Worm (Caenorhabditis elegans) whole organism, young adult: Measurements from ENCODE around the gene coa-7.
"Not testable (repeated sequence)": the region's sequence is repeated elsewhere in the genome, so short reads cannot be mapped to it uniquely, and the experiment has no call there.

Source experiments
- C06A6.2 ChIP-seq: fragments of 200-800 bp; sonication (Bioruptor generic); conservative IDR thresholded peaks from 2 replicates; pipeline ENCODE4 v1.3.6; 2022; ENCODE audit warnings: missing genetic modification characterization, missing compliant biosample characterization
- C17E4.6 ChIP-seq: fragments of 200-800 bp; sonication (Bioruptor generic); IDR thresholded peaks from 2 replicates; pipeline ENCODE4 v1.3.6; 2022; ENCODE audit warnings: missing genetic modification reagents, missing genetic modification characterization, missing compliant biosample characterization
- D2030.7 ChIP-seq: fragments of 200-800 bp; sonication (Bioruptor generic); IDR thresholded peaks from 2 replicates; pipeline ENCODE4 v1.3.6; 2022; ENCODE audit warnings: missing genetic modification reagents, missing genetic modification characterization, missing compliant biosample characterization
- F10E7.11 ChIP-seq: sonication (generic microtip); optimal IDR thresholded peaks from 2 replicates; lab custom pipeline; 2017; ENCODE audit warnings: mild to moderate bottlenecking, missing genetic modification characterization, moderate library complexity, missing compliant biosample characterization
- F22D6.2 ChIP-seq: sonication (generic microtip); optimal IDR thresholded peaks from 2 replicates; lab custom pipeline; 2016; ENCODE audit warnings: mild to moderate bottlenecking, missing genetic modification characterization, missing compliant biosample characterization
- F33H1.4 ChIP-seq: fragments of 200-800 bp; sonication (Bioruptor generic); IDR thresholded peaks from 2 replicates; pipeline ENCODE4 v1.3.6; 2022; ENCODE audit warnings: missing genetic modification reagents, missing genetic modification characterization, missing compliant biosample characterization
- F49E8.2 ChIP-seq: sonication (generic microtip); optimal IDR thresholded peaks from 3 replicates; lab custom pipeline; 2017; ENCODE audit warnings: missing genetic modification characterization, mild to moderate bottlenecking, missing compliant biosample characterization, antibody characterized with exemption, moderate library complexity; ENCODE audit not compliant: insufficient read depth
- F55B11.4 ChIP-seq: sonication (generic microtip); optimal IDR thresholded peaks from 2 replicates; lab custom pipeline; 2016; ENCODE audit warnings: missing compliant biosample characterization, missing genetic modification characterization, borderline replicate concordance; ENCODE audit not compliant: insufficient read depth
- T07F8.4 ChIP-seq: sonication (generic microtip); optimal IDR thresholded peaks from 2 replicates; lab custom pipeline; 2016; ENCODE audit warnings: mild to moderate bottlenecking, missing genetic modification characterization, moderate library complexity, missing compliant biosample characterization
- aptf-3 ChIP-seq: fragments of 200-800 bp; sonication (Bioruptor generic); IDR thresholded peaks from 2 replicates; pipeline ENCODE4 v1.3.6; 2022; ENCODE audit warnings: missing genetic modification characterization, missing compliant biosample characterization
- bed-2 ChIP-seq: fragments of 200-800 bp; sonication (Bioruptor generic); IDR thresholded peaks from 2 replicates; pipeline ENCODE4 v1.3.6; 2022; ENCODE audit warnings: missing genetic modification reagents, missing genetic modification characterization, missing compliant biosample characterization
- ccch-3 ChIP-seq: fragments of 200-800 bp; sonication (Bioruptor generic); optimal IDR thresholded peaks from 2 replicates; lab custom pipeline; 2018; ENCODE audit warnings: mild to moderate bottlenecking, missing genetic modification characterization, missing compliant biosample characterization
- cebp-1 ChIP-seq, 2 experiments: fragments of 200-800 bp in 1 of 2; sonication (Bioruptor generic) in 1 of 2; sonication (generic microtip) in 1 of 2; IDR thresholded peaks in 1 of 2; optimal IDR thresholded peaks in 1 of 2; 2 replicates each; pipeline versions ENCODE4 v1.3.6 to Lab custom; 2017 to 2022; ENCODE audit warnings: missing compliant biosample characterization in 2 of 2, missing genetic modification characterization in 2 of 2, mild to moderate bottlenecking in 1 of 2, missing genetic modification reagents in 1 of 2, moderate library complexity in 1 of 2
- ceh-100 ChIP-seq: fragments of 200-800 bp; sonication (Bioruptor generic); IDR thresholded peaks from 2 replicates; pipeline ENCODE4 v1.3.6; 2022; ENCODE audit warnings: missing genetic modification reagents, missing genetic modification characterization, missing compliant biosample characterization
- ceh-91 ChIP-seq: fragments of 200-800 bp; sonication (Bioruptor generic); IDR thresholded peaks from 2 replicates; pipeline ENCODE4 v1.3.6; 2022; ENCODE audit warnings: missing genetic modification reagents, missing genetic modification characterization, missing compliant biosample characterization
- die-1 ChIP-seq: sonication (generic microtip); optimal IDR thresholded peaks from 2 replicates; lab custom pipeline; 2016; ENCODE audit warnings: missing genotype, mild to moderate bottlenecking, missing genetic modification characterization, missing compliant biosample characterization
- dox-1 ChIP-seq: fragments of 200-800 bp; sonication (Bioruptor generic); IDR thresholded peaks from 2 replicates; pipeline ENCODE4 v1.3.6; 2022; ENCODE audit warnings: missing genetic modification reagents, missing genetic modification characterization, missing compliant biosample characterization
- dpl-1 ChIP-seq: fragments of 150-350 bp; optimal IDR thresholded peaks from 2 replicates; lab custom pipeline; 2014; ENCODE audit warnings: missing biosample characterization, missing genetic modification reagents, missing genetic modification characterization
- efl-1 ChIP-seq: fragments of 150-350 bp; optimal IDR thresholded peaks from 2 replicates; lab custom pipeline; 2014; ENCODE audit warnings: missing biosample characterization, missing genetic modification reagents, missing genetic modification characterization
- egrh-3 ChIP-seq: fragments of 200-800 bp; sonication (Bioruptor generic); IDR thresholded peaks from 2 replicates; pipeline ENCODE4 v1.3.6; 2022; ENCODE audit warnings: missing genetic modification reagents, missing genetic modification characterization, missing compliant biosample characterization
- let-607 ChIP-seq, 2 experiments: fragments of 200-800 bp in 1 of 2; sonication (Bioruptor generic) in 1 of 2; sonication (generic microtip) in 1 of 2; optimal IDR thresholded peaks; 2 replicates each; lab custom pipeline; 2016 to 2018; ENCODE audit warnings: mild to moderate bottlenecking in 2 of 2, missing compliant biosample characterization in 2 of 2, missing genetic modification characterization in 2 of 2, moderate library complexity in 2 of 2, missing genotype in 1 of 2
- lin-26 ChIP-seq: fragments of 200-800 bp; sonication (Bioruptor generic); IDR thresholded peaks from 2 replicates; pipeline ENCODE4 v1.3.6; 2022; ENCODE audit warnings: missing genetic modification reagents, missing genetic modification characterization, missing compliant biosample characterization
- lin-54 ChIP-seq: fragments of 200-800 bp; sonication (Bioruptor generic); optimal IDR thresholded peaks from 2 replicates; lab custom pipeline; 2018; ENCODE audit warnings: mild to moderate bottlenecking, missing genetic modification characterization, missing compliant biosample characterization
- lsl-1 ChIP-seq: fragments of 200-800 bp; sonication (Bioruptor generic); optimal IDR thresholded peaks from 2 replicates; lab custom pipeline; 2018; ENCODE audit warnings: mild to moderate bottlenecking, missing genetic modification characterization, moderate library complexity, missing compliant biosample characterization
- lsy-27 ChIP-seq: sonication (generic microtip); optimal IDR thresholded peaks from 2 replicates; lab custom pipeline; 2017; ENCODE audit warnings: missing genetic modification characterization, mild to moderate bottlenecking, missing compliant biosample characterization, antibody characterized with exemption, missing genotype, borderline replicate concordance; ENCODE audit not compliant: insufficient read depth
- madf-6 ChIP-seq: fragments of 200-800 bp; sonication (Bioruptor generic); IDR thresholded peaks from 2 replicates; pipeline ENCODE4 v1.3.6; 2022; ENCODE audit warnings: missing genetic modification reagents, missing genetic modification characterization, missing compliant biosample characterization
- madf-8 ChIP-seq: fragments of 200-800 bp; sonication (Bioruptor generic); conservative IDR thresholded peaks from 2 replicates; pipeline ENCODE4 v1.3.6; 2022; ENCODE audit warnings: missing genetic modification reagents, missing genetic modification characterization, missing compliant biosample characterization
- mcd-1 ChIP-seq: fragments of 200-800 bp; sonication (Bioruptor generic); IDR thresholded peaks from 2 replicates; pipeline ENCODE4 v1.3.6; 2022; ENCODE audit warnings: missing genetic modification reagents, missing genetic modification characterization, missing compliant biosample characterization
- nhr-80 ChIP-seq: sonication (generic microtip); optimal IDR thresholded peaks from 2 replicates; lab custom pipeline; 2016; ENCODE audit warnings: missing genetic modification characterization, missing compliant biosample characterization
- pbrm-1 ChIP-seq: fragments of 200-800 bp; sonication (Bioruptor generic); IDR thresholded peaks from 2 replicates; pipeline ENCODE4 v1.3.6; 2022; ENCODE audit warnings: missing genetic modification reagents, missing genetic modification characterization, missing compliant biosample characterization
- snpc-3.4 ChIP-seq: sonication (generic microtip); optimal IDR thresholded peaks from 2 replicates; lab custom pipeline; 2017; ENCODE audit warnings: missing genetic modification characterization, mild to moderate bottlenecking, missing compliant biosample characterization, antibody characterized with exemption, moderate library complexity, missing genotype, missing genetic modification reagents
- sptf-2 ChIP-seq: fragments of 200-800 bp; sonication (Bioruptor generic); optimal IDR thresholded peaks from 2 replicates; lab custom pipeline; 2018; ENCODE audit warnings: mild to moderate bottlenecking, missing genetic modification characterization, missing compliant biosample characterization
- unc-62 ChIP-seq: fragments of 150-350 bp; optimal IDR thresholded peaks from 2 replicates; lab custom pipeline; 2014; ENCODE audit warnings: missing biosample characterization, missing genetic modification reagents, missing genetic modification characterization
- xnd-1 ChIP-seq: sonication (generic microtip); optimal IDR thresholded peaks from 2 replicates; lab custom pipeline; 2016; ENCODE audit warnings: missing genotype, missing genetic modification reagents, missing genetic modification characterization, missing compliant biosample characterization
- zfh-2 ChIP-seq: fragments of 200-800 bp; sonication (Bioruptor generic); conservative IDR thresholded peaks from 2 replicates; pipeline ENCODE4 v1.3.6; 2022; ENCODE audit warnings: missing genetic modification reagents, missing genetic modification characterization, missing compliant biosample characterization
- ztf-18 ChIP-seq: sonication (generic microtip); optimal IDR thresholded peaks from 2 replicates; lab custom pipeline; 2016; ENCODE audit warnings: missing genotype, mild to moderate bottlenecking, missing genetic modification characterization, missing compliant biosample characterization
- ztf-28 ChIP-seq: fragments of 200-800 bp; sonication (Bioruptor generic); IDR thresholded peaks from 2 replicates; pipeline ENCODE4 v1.3.6; 2022; ENCODE audit warnings: missing genetic modification reagents, missing genetic modification characterization, missing compliant biosample characterization

The coa-7 gene

DNA sequence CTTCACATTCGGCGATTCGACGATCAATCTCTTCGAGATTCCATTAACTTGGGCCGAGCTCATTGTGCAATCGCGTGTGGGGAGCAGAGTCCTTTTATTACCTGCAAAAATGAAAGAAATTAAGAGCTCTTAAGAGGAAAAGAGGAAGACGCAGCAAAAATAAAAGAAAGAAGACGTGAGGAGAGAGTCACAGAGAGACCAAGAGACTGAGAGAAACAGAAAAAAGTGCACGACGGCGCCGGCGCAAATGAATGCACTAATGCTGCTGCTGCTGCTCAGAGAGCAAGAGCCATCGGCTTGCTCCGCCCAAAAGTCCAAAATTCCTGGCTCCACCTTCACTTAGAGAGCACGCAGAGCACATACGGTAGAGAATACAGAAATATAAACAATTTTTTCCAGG is 49.3 kb upstream of the coa-7 start, which contains the start of gene inos-1:
Gene inos-1, minus strand, starts transcription at position 101 of the 400 bp plus-strand sequence.
- TF ChIP-seq F22D6.2 (no peak), zfh-2 (GFP tag; lab: Robert Waterston, UW) (0 out of 2 replicates have a peak, but pooled peaks have one; percentile 33), aptf-3 (GFP tag; lab: Robert Waterston, UW) (0 out of 2 replicates have a peak, but pooled peaks have one; percentile 28)

DNA sequence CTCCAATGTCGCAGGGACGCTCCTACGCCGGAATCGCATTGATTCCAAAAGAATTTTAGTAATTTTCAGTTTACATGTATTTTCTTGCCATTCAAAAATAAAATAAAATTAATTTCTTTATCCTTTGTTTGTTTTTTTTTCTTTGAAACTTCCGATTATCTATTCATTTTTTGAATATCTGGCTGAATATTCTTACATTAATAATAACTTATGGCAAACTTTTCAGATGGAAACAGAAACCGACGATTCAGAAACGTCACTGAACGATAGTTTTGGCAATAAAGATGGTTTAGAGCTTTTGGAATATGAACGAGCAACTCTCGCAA is 45.0 kb upstream of the coa-7 start, which contains the start of gene xpf-1:
Gene xpf-1, plus strand, starts transcription at position 227 of the 326 bp plus-strand sequence.
- TF ChIP-seq ceh-100 (GFP tag; lab: Robert Waterston, UW) (no peak), unc-62 (GFP tag; lab: Kevin White, UChicago) (no peak), ztf-28 (GFP tag; lab: Robert Waterston, UW) (no peak), ccch-3 (GFP tag; lab: Kevin White, UChicago) (no peak), T07F8.4 (no peak), sptf-2 (GFP tag; lab: Kevin White, UChicago) (no peak), let-607 (tag; optimal IDR thresholded peaks at IDR 0.05; lab: Kevin White, UChicago) (no peak), pbrm-1 (GFP tag; lab: Robert Waterston, UW) (no peak), F55B11.4 (tag; lab: Kevin White, UChicago) (no peak), lsy-27 (no peak), C17E4.6 (no peak), F10E7.11 (no peak), F33H1.4 (GFP tag; lab: Robert Waterston, UW) (no peak), bed-2 (GFP tag; lab: Robert Waterston, UW) (no peak), F49E8.2 (tag; lab: Kevin White, UChicago) (no peak), die-1 (tag; lab: Kevin White, UChicago) (no peak)
- TF ChIP-seq, all 124 proteins: peak for 0

DNA sequence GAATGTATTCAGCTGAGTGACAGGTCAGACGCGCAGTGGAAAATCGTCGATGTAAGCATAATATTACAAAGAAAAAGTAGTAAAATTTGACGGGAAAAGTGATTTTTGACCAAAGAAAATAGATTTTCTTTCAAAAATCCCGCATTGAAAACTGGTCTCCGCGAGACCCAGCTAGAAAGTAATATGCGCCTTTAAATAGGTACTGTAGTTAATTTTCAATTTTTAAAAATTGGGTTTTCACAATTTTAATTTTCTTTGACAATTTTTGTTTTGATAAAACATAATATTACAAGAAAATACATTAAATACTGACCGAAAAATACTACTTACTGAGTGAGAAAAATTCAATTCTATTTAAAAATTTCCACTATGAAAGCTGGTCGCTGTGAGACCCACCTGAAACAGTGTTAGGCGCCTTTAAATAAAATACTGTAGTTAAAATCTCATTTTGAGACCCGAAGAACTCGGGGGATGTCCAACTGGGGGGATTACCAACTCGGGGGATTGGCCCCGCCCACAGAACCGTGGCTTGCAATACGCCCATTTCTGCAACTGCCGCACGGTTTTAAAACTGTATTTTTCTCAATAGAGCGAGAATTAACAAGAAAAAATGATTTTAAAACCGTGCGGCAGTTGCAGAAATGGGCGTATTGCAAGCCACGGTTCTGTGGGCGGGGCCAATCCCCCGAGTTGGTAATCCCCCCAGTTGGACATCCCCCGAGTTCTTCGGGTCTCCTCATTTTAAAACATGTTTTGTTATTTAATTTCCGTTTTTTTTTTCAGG is 44.4 kb upstream of the coa-7 start, which contains the start of gene tars-1:
Gene tars-1, minus strand, starts transcription at position 497 of the 784 bp plus-strand sequence.
- peak; percentile 20 for TF ChIP-seq nhr-80 (tag; lab: Kevin White, UChicago)
- peak; percentile 48 for TF ChIP-seq snpc-3.4
- not testable (repeated sequence) for TF ChIP-seq cebp-1 (GFP tag; IDR thresholded peaks at IDR 0.05; lab: Robert Waterston, UW)
- peak; percentile 1 for TF ChIP-seq cebp-1 (tag; optimal IDR thresholded peaks at IDR 0.05; lab: Kevin White, UChicago)
- peak; percentile 69 for TF ChIP-seq ceh-91 (GFP tag; lab: Robert Waterston, UW)
- TF ChIP-seq dpl-1 (GFP tag; lab: Kevin White, UChicago): peak; percentile 46
- peak; percentile 83 for TF ChIP-seq xnd-1 (tag; lab: Kevin White, UChicago)
- peak; percentile 81 for TF ChIP-seq madf-8
- peak; percentile 41; the same call in 1 of the 2 replicates for TF ChIP-seq dox-1 (GFP tag; lab: Robert Waterston, UW)
- peak; percentile 93 for TF ChIP-seq madf-6
- peak; percentile 77 for TF ChIP-seq mcd-1
- peak; percentile 85 for TF ChIP-seq efl-1 (GFP tag; lab: Kevin White, UChicago)
- TF ChIP-seq F33H1.4 (GFP tag; lab: Robert Waterston, UW): peak; percentile 93
- TF ChIP-seq D2030.7 (GFP tag; lab: Robert Waterston, UW): peak; percentile 75
- TF ChIP-seq ztf-18 (tag; lab: Kevin White, UChicago): peak; percentile 15
- TF ChIP-seq F49E8.2 (tag; lab: Kevin White, UChicago): peak; percentile 14
- TF ChIP-seq lin-26: peak; percentile 23; the same call in 1 of the 2 replicates
- 0 out of 2 replicates have a peak, but pooled peaks have one; percentile 9 for TF ChIP-seq egrh-3 (GFP tag; lab: Robert Waterston, UW)
- TF ChIP-seq lin-54: peak; percentile 40
- peak; percentile 95 for TF ChIP-seq lsl-1
- peak; percentile 80 for TF ChIP-seq ceh-100 (GFP tag; lab: Robert Waterston, UW)
- peak; percentile 26; the same call in 1 of the 2 replicates for TF ChIP-seq C06A6.2 (GFP tag; lab: Robert Waterston, UW)
